Worm (Caenorhabditis elegans): ENCODE results near the gene sru-18.
"Not testable (repeated sequence)": the region's sequence is repeated elsewhere in the genome, so short reads cannot be mapped to it uniquely, and the experiment has no call there.

Gene sru-18

DNA sequence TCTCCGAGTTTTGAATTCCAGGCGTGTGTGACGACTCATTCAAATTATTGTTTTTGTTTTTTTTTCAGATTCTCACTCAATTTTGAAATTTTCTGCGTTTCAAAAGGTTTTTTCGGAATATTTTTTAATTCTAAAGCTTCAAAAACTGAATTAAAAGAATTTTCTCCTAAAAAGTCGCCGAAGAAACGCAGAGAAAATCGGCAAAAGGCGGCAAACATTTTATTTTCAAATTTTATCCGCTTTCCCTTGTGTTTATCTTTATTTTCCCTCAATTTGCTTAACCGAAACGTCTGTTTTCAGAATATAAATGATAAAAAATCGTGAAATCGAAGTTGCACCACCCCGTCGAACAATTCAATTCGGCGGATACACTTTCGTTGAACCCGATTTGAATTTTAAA, 11.6 kb upstream of the sru-18 start, which contains the start of gene him-6:
Gene him-6 (plus strand): TSS at position 301 of the 400 bp plus-strand sequence.
- TF ChIP-seq T26A5.8 (tag; optimal IDR thresholded peaks at IDR 0.05) (no peak), Y95B8A.8 (GFP tag; IDR thresholded peaks at IDR 0.05) (no peak), pbrm-1 (GFP tag; IDR thresholded peaks at IDR 0.05) (no peak), bed-1 (GFP tag; IDR thresholded peaks at IDR 0.05) (no peak), lsl-1 (GFP tag; optimal IDR thresholded peaks at IDR 0.05) (no peak), sdz-38 (tag; optimal IDR thresholded peaks at IDR 0.05) (no peak)

DNA sequence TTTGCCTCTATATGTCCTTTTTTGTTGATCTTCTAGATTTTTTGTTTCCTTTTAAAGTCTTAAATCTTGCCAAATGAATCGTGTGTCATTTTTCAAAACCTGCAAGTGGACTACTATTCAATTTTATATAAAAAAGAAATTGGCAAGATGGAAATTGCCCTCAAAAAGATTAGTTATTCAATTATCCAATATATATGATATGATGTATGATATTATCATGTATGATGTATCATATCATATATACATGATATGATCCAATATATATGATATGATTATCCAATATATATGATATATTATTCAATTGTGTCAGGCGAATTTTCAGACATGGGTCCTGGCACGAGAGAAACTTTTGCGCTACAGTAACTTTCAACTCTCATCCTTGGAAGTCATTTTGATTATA, 6.9 kb upstream of the sru-18 start, which contains the start of gene sru-20:
Gene sru-20 (plus strand): TSS at position 301 of the 400 bp plus-strand sequence.
- TF ChIP-seq ama-1 (optimal IDR thresholded peaks at IDR 0.05) (no peak), ama-1 (GFP tag; optimal IDR thresholded peaks at IDR 0.05) (peak in 1 of 2 experiments; percentile 30), lin-26 (GFP tag; IDR thresholded peaks at IDR 0.05) (no peak), F22D6.2 (tag; optimal IDR thresholded peaks at IDR 0.05) (no peak)

DNA sequence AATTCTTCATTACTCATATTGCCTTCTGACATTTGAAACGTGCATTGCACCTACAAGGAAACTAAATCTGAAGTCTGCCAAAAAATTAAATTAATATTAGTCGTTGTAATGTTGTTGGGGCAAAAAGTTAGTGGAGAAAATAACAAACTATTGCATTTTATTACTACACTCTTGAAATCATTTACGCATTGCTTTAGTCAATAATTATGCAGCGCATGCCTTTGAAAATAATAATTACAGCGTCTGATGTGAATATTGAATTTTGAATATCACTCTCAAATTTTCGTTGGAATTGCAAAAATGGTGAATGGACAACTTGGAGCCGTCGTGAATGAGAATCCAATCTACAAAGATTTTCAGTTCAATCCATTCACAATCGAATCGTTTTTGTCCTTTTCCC, 3.8 kb upstream of the sru-18 start, which contains the start of gene sru-19:
Gene sru-19 (plus strand): TSS at position 301 of the 400 bp plus-strand sequence.
- TF ChIP-seq mxl-1 (tag; optimal IDR thresholded peaks at IDR 0.05) (no peak), egrh-3 (GFP tag; IDR thresholded peaks at IDR 0.05) (no peak), F22D6.2 (tag; optimal IDR thresholded peaks at IDR 0.05) (no peak), tlf-1 (GFP tag; optimal IDR thresholded peaks at IDR 0.05) (no peak), aptf-3 (GFP tag; IDR thresholded peaks at IDR 0.05) (no peak), snpc-4 (GFP tag; optimal IDR thresholded peaks at IDR 0.05) (no peak), snpc-4 (tag; optimal IDR thresholded peaks at IDR 0.05) (no peak), ZK185.1 (tag; optimal IDR thresholded peaks at IDR 0.05; ENCODE audit: poor library complexity, severe bottlenecking) (no peak), ztf-3 (GFP tag; optimal IDR thresholded peaks at IDR 0.05) (no peak), sdz-38 (tag; optimal IDR thresholded peaks at IDR 0.05) (no peak), ceh-100 (GFP tag; IDR thresholded peaks at IDR 0.05) (no peak), let-526 (GFP tag; IDR thresholded peaks at IDR 0.05) (no peak)

DNA sequence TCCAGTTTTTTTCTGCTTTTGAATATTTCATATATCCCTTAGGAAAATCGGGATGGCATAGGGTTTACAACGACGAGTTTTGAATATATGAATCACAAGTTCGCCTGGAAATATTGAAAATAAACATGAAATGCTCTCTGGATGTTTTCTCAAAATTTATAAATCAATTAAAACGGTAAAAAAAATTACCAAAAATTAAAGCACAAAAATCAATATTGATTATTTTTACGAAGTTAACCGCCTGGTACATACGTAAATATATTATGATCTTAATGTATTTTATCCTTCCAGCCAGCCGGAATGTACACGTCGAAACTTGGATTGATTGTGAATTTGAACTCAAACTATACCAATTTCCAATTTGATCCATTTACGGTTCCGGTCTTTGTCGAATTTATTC, 3.3 kb downstream of the sru-18 start, which contains the start of gene sru-17:
Gene sru-17 (plus strand): TSS at position 301 of the 400 bp plus-strand sequence.
- TF ChIP-seq nhr-90 (tag; optimal IDR thresholded peaks at IDR 0.05); aptf-2 (GFP tag; conservative IDR thresholded peaks at IDR 0.05); Y56A3A.18 (GFP tag; IDR thresholded peaks at IDR 0.05): not testable (repeated sequence)

DNA sequence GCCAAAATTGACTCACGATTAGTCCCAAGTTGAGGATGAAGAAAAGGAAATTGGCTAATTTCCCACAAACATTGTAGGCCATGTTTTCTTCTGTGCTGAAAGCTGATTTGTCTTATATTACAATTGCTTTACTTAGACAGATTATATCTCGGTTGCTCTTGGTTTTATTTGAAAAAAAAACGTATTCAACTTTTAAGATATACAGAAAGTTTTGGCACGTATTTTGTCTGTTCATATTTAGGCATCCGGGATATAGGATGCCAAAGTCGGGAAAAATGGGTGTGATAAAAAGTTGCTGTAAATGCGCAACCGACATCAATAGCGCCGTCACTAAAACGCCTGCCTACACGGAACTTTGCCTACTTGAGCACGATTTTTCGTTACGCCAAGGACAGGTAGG, 18.1 kb downstream of the sru-18 start, which contains the start of gene tsp-4:
Gene tsp-4 (minus strand): TSS at position 101 of the 400 bp plus-strand sequence.
- TF ChIP-seq somi-1 (GFP tag; optimal IDR thresholded peaks at IDR 0.05): no peak
- no peak for TF ChIP-seq egrh-3 (GFP tag; IDR thresholded peaks at IDR 0.05)
- no peak for TF ChIP-seq ztf-3 (GFP tag; optimal IDR thresholded peaks at IDR 0.05)
- no peak for TF ChIP-seq ZK185.1 (tag; optimal IDR thresholded peaks at IDR 0.05; ENCODE audit: poor library complexity, severe bottlenecking)
- no peak for TF ChIP-seq snpc-1.3 (tag; optimal IDR thresholded peaks at IDR 0.05; ENCODE audit: insufficient read depth)
- TF ChIP-seq Y79H2A.3 (GFP tag; conservative IDR thresholded peaks at IDR 0.05): no peak
- TF ChIP-seq xnd-1 (tag; optimal IDR thresholded peaks at IDR 0.05): no peak
- TF ChIP-seq ztf-22 (GFP tag; optimal IDR thresholded peaks at IDR 0.05): no peak
- TF ChIP-seq ceh-40 (GFP tag; IDR thresholded peaks at IDR 0.05): no peak
- no peak for TF ChIP-seq zfh-2 (GFP tag; conservative IDR thresholded peaks at IDR 0.05)
- no peak for TF ChIP-seq dpl-1 (GFP tag; optimal IDR thresholded peaks at IDR 0.05)
- no peak for TF ChIP-seq madf-3 (GFP tag; IDR thresholded peaks at IDR 0.05)
- TF ChIP-seq lin-40 (tag; optimal IDR thresholded peaks at IDR 0.05): no peak
- no peak for TF ChIP-seq nfyb-1 (GFP tag; IDR thresholded peaks at IDR 0.05)
- TF ChIP-seq ceh-58 (GFP tag; IDR thresholded peaks at IDR 0.05): no peak
- no peak for TF ChIP-seq sdz-38 (tag; optimal IDR thresholded peaks at IDR 0.05)
